Fruit fly (Drosophila melanogaster) whole organism, wandering third instar larva: ENCODE measurements around the gene aay.
A peak's percentile ranks its signal among the peaks of the same experiment; 100 is the strongest.

Source experiments
- Abd-B ChIP-seq: fragments of >200 bp; optimal IDR thresholded peaks from 2 replicates; lab custom pipeline; 2017; ENCODE audit warnings: missing biosample characterization, missing genetic modification characterization
- CG32264 ChIP-seq: fragments of 200-800 bp; sonication (Bioruptor generic); optimal IDR thresholded peaks from 2 replicates; lab custom pipeline; 2016; ENCODE audit warnings: missing biosample characterization, missing genetic modification characterization
- CG9705 ChIP-seq: fragments of 200-800 bp; sonication (Bioruptor generic); optimal IDR thresholded peaks from 2 replicates; lab custom pipeline; 2018; ENCODE audit warnings: missing biosample characterization, mild to moderate bottlenecking, missing genetic modification characterization
- CrebA ChIP-seq: fragments of 200-800 bp; sonication (Bioruptor generic); optimal IDR thresholded peaks from 2 replicates; lab custom pipeline; 2016; ENCODE audit warnings: missing biosample characterization, mild to moderate bottlenecking, missing genetic modification characterization, borderline replicate concordance
- Dfd ChIP-seq: fragments of >200 bp; optimal IDR thresholded peaks from 2 replicates; lab custom pipeline; 2017; ENCODE audit warnings: missing biosample characterization, missing genetic modification characterization
- Dif ChIP-seq: fragments of 200-275, 200-300 bp; sonication (Bioruptor generic); optimal IDR thresholded peaks from 2 replicates; lab custom pipeline; 2018; ENCODE audit warnings: missing biosample characterization, missing genetic modification characterization; ENCODE audit not compliant: partially characterized antibody
- GATAd ChIP-seq: sonication (Bioruptor generic); optimal IDR thresholded peaks from 2 replicates; lab custom pipeline; 2016; ENCODE audit warnings: missing biosample characterization, missing genetic modification characterization
- HLH106 ChIP-seq: fragments of 200-800 bp; optimal IDR thresholded peaks from 3 replicates; lab custom pipeline; 2019; ENCODE audit warnings: missing biosample characterization, mild to moderate bottlenecking, missing genetic modification characterization, moderate library complexity
- Hnf4 ChIP-seq: fragments of 200-800 bp; sonication (Bioruptor generic); optimal IDR thresholded peaks from 2 replicates; lab custom pipeline; 2016; ENCODE audit warnings: missing biosample characterization, mild to moderate bottlenecking, missing genetic modification characterization
- Hr78 ChIP-seq: fragments of >200 bp; optimal IDR thresholded peaks from 2 replicates; lab custom pipeline; 2017; ENCODE audit warnings: missing biosample characterization, missing genetic modification characterization
- Hr83 ChIP-seq: fragments of 200-300 bp; sonication (Bioruptor generic); optimal IDR thresholded peaks from 2 replicates; lab custom pipeline; 2016; ENCODE audit warnings: missing biosample characterization, mild to moderate bottlenecking, missing genetic modification characterization, moderate library complexity; ENCODE audit not compliant: poor library complexity, severe bottlenecking
- Jra ChIP-seq: sonication (Bioruptor generic); optimal IDR thresholded peaks from 2 replicates; lab custom pipeline; 2016; ENCODE audit warnings: missing biosample characterization, missing genetic modification characterization
- Mio ChIP-seq: sonication (Bioruptor generic); optimal IDR thresholded peaks from 2 replicates; lab custom pipeline; 2016; ENCODE audit warnings: missing biosample characterization, missing genetic modification characterization
- Myc ChIP-seq: fragments of >200 bp; optimal IDR thresholded peaks from 2 replicates; lab custom pipeline; 2017
- N ChIP-seq: fragments of >200 bp; optimal IDR thresholded peaks from 2 replicates; lab custom pipeline; 2018; ENCODE audit warnings: missing biosample characterization, missing external identifiers, missing genetic modification characterization
- OdsH ChIP-seq: fragments of 200-800 bp; sonication (Bioruptor generic); optimal IDR thresholded peaks from 2 replicates; lab custom pipeline; 2016; ENCODE audit warnings: missing biosample characterization, mild to moderate bottlenecking, missing genetic modification characterization
- Rel ChIP-seq, 2 experiments: fragments of 200-800 bp; sonication (Bioruptor generic) in 1 of 2; optimal IDR thresholded peaks; 2 replicates in 1 of 2; 3 replicates in 1 of 2; lab custom pipeline; 2016 to 2019; ENCODE audit warnings: mild to moderate bottlenecking in 2 of 2, missing biosample characterization in 2 of 2, missing genetic modification characterization in 2 of 2, moderate library complexity in 1 of 2
- Sp1 ChIP-seq: fragments of 200-800 bp; sonication (Bioruptor generic); optimal IDR thresholded peaks from 3 replicates; lab custom pipeline; 2019; ENCODE audit warnings: missing biosample characterization, mild to moderate bottlenecking, missing genetic modification characterization, moderate library complexity
- Vsx2 ChIP-seq: fragments of 200-300, 225-300 bp; sonication (Bioruptor generic); optimal IDR thresholded peaks from 2 replicates; lab custom pipeline; 2018; ENCODE audit warnings: missing biosample characterization, missing genetic modification characterization; ENCODE audit not compliant: partially characterized antibody
- br ChIP-seq: fragments of 200-800 bp; sonication (Bioruptor generic); optimal IDR thresholded peaks from 2 replicates; lab custom pipeline; 2016; ENCODE audit warnings: missing biosample characterization, missing genetic modification characterization
- brk ChIP-seq: fragments of 200-800 bp; sonication (Bioruptor generic); optimal IDR thresholded peaks from 2 replicates; lab custom pipeline; 2016; ENCODE audit warnings: missing biosample characterization, mild to moderate bottlenecking, missing genetic modification characterization
- dl ChIP-seq, 2 experiments: fragments of 175-275, 200-275 bp in 1 of 2; fragments of 200-275 bp in 1 of 2; sonication (Bioruptor generic); optimal IDR thresholded peaks; lab custom pipeline; 2018; ENCODE audit warnings: mild to moderate bottlenecking in 2 of 2, missing biosample characterization in 2 of 2, missing genetic modification characterization in 2 of 2, moderate library complexity in 2 of 2; ENCODE audit not compliant: partially characterized antibody in 2 of 2, insufficient read depth in 1 of 2
- dmrt93B ChIP-seq: fragments of 200-800 bp; sonication (Bioruptor generic); optimal IDR thresholded peaks from 2 replicates; lab custom pipeline; 2018; ENCODE audit warnings: missing biosample characterization, mild to moderate bottlenecking, missing genetic modification characterization
- dsf ChIP-seq: sonication (Bioruptor generic); optimal IDR thresholded peaks from 2 replicates; lab custom pipeline; 2016; ENCODE audit warnings: missing biosample characterization, missing genetic modification characterization, borderline replicate concordance
- ey ChIP-seq: fragments of 200-800 bp; sonication (Bioruptor generic); optimal IDR thresholded peaks from 2 replicates; lab custom pipeline; 2016; ENCODE audit warnings: missing biosample characterization, missing genetic modification characterization
- foxo ChIP-seq, 2 experiments: fragments of 200-800 bp; sonication (Bioruptor generic); optimal IDR thresholded peaks; 2 replicates in 1 of 2; 3 replicates in 1 of 2; lab custom pipeline; 2016 to 2017; ENCODE audit warnings: missing biosample characterization in 2 of 2, missing genetic modification characterization in 2 of 2
- fru ChIP-seq: fragments of 200-800 bp; sonication (Bioruptor generic); optimal IDR thresholded peaks from 3 replicates; lab custom pipeline; 2016; ENCODE audit warnings: missing biosample characterization, mild to moderate bottlenecking, missing genetic modification characterization
- h ChIP-seq: fragments of 200-800 bp; sonication (Bioruptor generic); optimal IDR thresholded peaks from 3 replicates; lab custom pipeline; 2016; ENCODE audit warnings: missing biosample characterization, mild to moderate bottlenecking, missing genetic modification characterization
- jim ChIP-seq: fragments of 175-275, 200-325 bp; sonication (Bioruptor generic); optimal IDR thresholded peaks from 2 replicates; lab custom pipeline; 2016; ENCODE audit warnings: missing biosample characterization, mild to moderate bottlenecking, missing genetic modification characterization
- lola ChIP-seq: fragments of >200 bp; optimal IDR thresholded peaks from 2 replicates; lab custom pipeline; 2017; ENCODE audit warnings: missing biosample characterization, missing genetic modification characterization
- pan ChIP-seq: fragments of >200 bp; optimal IDR thresholded peaks from 2 replicates; lab custom pipeline; 2017
- psq ChIP-seq: fragments of 200-800 bp; sonication (Bioruptor generic); optimal IDR thresholded peaks from 3 replicates; lab custom pipeline; 2017; ENCODE audit warnings: missing biosample characterization, mild to moderate bottlenecking, missing genetic modification characterization, moderate library complexity
- rgr ChIP-seq: fragments of 200-800 bp; sonication (Bioruptor generic); optimal IDR thresholded peaks from 3 replicates; lab custom pipeline; 2016; ENCODE audit warnings: missing biosample characterization, mild to moderate bottlenecking, missing genetic modification characterization
- sage ChIP-seq: fragments of 200-800 bp; sonication (Bioruptor generic); optimal IDR thresholded peaks from 2 replicates; lab custom pipeline; 2016; ENCODE audit warnings: missing biosample characterization, mild to moderate bottlenecking, missing genetic modification characterization
- sv ChIP-seq: fragments of 200-800 bp; sonication (Bioruptor generic); optimal IDR thresholded peaks from 3 replicates; lab custom pipeline; 2016; ENCODE audit warnings: missing biosample characterization, missing genetic modification characterization
- tai ChIP-seq: sonication (Bioruptor generic); optimal IDR thresholded peaks from 2 replicates; lab custom pipeline; 2016; ENCODE audit warnings: missing biosample characterization, missing genetic modification characterization
- usp ChIP-seq: fragments of >200 bp; optimal IDR thresholded peaks from 2 replicates; lab custom pipeline; 2017; ENCODE audit warnings: missing biosample characterization, missing genetic modification characterization
- woc ChIP-seq: sonication (Bioruptor generic); optimal IDR thresholded peaks from 2 replicates; lab custom pipeline; 2016; ENCODE audit warnings: missing biosample characterization, mild to moderate bottlenecking, missing genetic modification characterization

Gene aay

dm6 chr3L:9451522-9452118 is 28.6 kb downstream of the aay start, which contains the start of the genes CG3448 and ghi:
CG3448 (minus strand) TSS chr3L:9451572.
ghi (plus strand) TSS chr3L:9451876.
- TF ChIP-seq Rel (GFP tag; optimal IDR thresholded peaks at IDR 0.05; lab: Kevin White, UChicago) (no peak), Rel (tag; optimal IDR thresholded peaks at IDR 0.05; lab: Kevin White, UChicago) (peak; percentile 76), dsf (peak; percentile 32), sv (GFP tag; lab: Kevin White, UChicago) (peak; percentile 4), tai (no peak), CrebA (GFP tag; lab: Kevin White, UChicago) (no peak), Abd-B (GFP tag; lab: Kevin White, UChicago) (no peak), Vsx2 (GFP tag; lab: Kevin White, UChicago) (no peak), brk (GFP tag; lab: Kevin White, UChicago) (no peak), dl (GFP tag; optimal IDR thresholded peaks at IDR 0.05; lab: Kevin White, UChicago; ENCODE audit: insufficient read depth in 1 of 2, partially characterized antibody in 2 of 2) (no peak), usp (GFP tag; lab: Kevin White, UChicago) (no peak), N (no peak), HLH106 (tag; lab: Kevin White, UChicago) (peak; percentile 78), CG9705 (GFP tag; lab: Kevin White, UChicago) (peak; percentile 69), Dif (GFP tag; lab: Kevin White, UChicago) (no peak), Mio (GFP tag; lab: Kevin White, UChicago) (no peak), ey (peak; percentile 43), Myc (peak; percentile 15), Hnf4 (GFP tag; lab: Kevin White, UChicago) (peak; percentile 71), rgr (GFP tag; lab: Kevin White, UChicago) (peak; percentile 67), sage (peak; percentile 75), Jra (GFP tag; lab: Kevin White, UChicago) (peak; percentile 58), woc (peak; percentile 69), Sp1 (GFP tag; lab: Kevin White, UChicago) (peak; percentile 76), Hr78 (GFP tag; lab: Kevin White, UChicago) (no peak), br (GFP tag; lab: Kevin White, UChicago) (peak; percentile 69), CG32264 (peak; percentile 23), fru (GFP tag; lab: Kevin White, UChicago) (peak; percentile 83), lola (no peak), jim (GFP tag; lab: Kevin White, UChicago) (no peak), h (GFP tag; lab: Kevin White, UChicago) (peak; percentile 84), foxo (GFP tag; optimal IDR thresholded peaks at IDR 0.05; lab: Kevin White, UChicago) (peak in 1 of 2 experiments; percentile 80), OdsH (peak; percentile 6), pan (lab: Kevin White, UChicago) (no peak), GATAd (GFP tag; lab: Kevin White, UChicago) (no peak), Dfd (no peak), dmrt93B (GFP tag; lab: Kevin White, UChicago) (no peak), Hr83 (GFP tag; lab: Kevin White, UChicago) (no peak), psq (peak; percentile 42)

dm6 chr3L:9452422-9452821 is 29.4 kb downstream of the aay start:
- TF ChIP-seq fru (GFP tag; lab: Kevin White, UChicago) = no peak
- peak; percentile 17 for TF ChIP-seq h (GFP tag; lab: Kevin White, UChicago)
